Worm (Caenorhabditis elegans) whole organism, L1 larva: ENCODE measurements around the gene ZK896.1.
A peak's percentile ranks its signal among the peaks of the same experiment; 100 is the strongest.

ENCODE experiments used
- C16A3.4 ChIP-seq: fragments of 150-350 bp; optimal IDR thresholded peaks from 2 replicates; lab custom pipeline; 2014; ENCODE audit warnings: missing biosample characterization, missing genetic modification characterization
- C34B4.2 ChIP-seq: sonication (generic microtip); optimal IDR thresholded peaks from 2 replicates; lab custom pipeline; 2017; ENCODE audit warnings: mild to moderate bottlenecking, missing genetic modification characterization, missing compliant biosample characterization
- F16B12.6 ChIP-seq: fragments of 150-350 bp; optimal IDR thresholded peaks from 2 replicates; lab custom pipeline; 2014; ENCODE audit warnings: missing biosample characterization, missing genetic modification characterization
- Y116A8C.19 ChIP-seq: sonication (generic microtip); optimal IDR thresholded peaks from 2 replicates; lab custom pipeline; 2016; ENCODE audit warnings: missing compliant biosample characterization, missing genetic modification characterization, borderline replicate concordance
- ceh-63 ChIP-seq: fragments of 200-800 bp; sonication (Bioruptor generic); optimal IDR thresholded peaks from 2 replicates; lab custom pipeline; 2018; ENCODE audit warnings: mild to moderate bottlenecking, missing genetic modification characterization, missing compliant biosample characterization
- ceh-8 ChIP-seq: fragments of 200-800 bp; sonication (Bioruptor generic); optimal IDR thresholded peaks from 2 replicates; lab custom pipeline; 2018; ENCODE audit warnings: mild to moderate bottlenecking, missing genetic modification characterization, moderate library complexity, missing compliant biosample characterization
- ceh-82 ChIP-seq, 3 experiments: fragments of 150-350 bp in 1 of 3; sonication (generic microtip) in 2 of 3; optimal IDR thresholded peaks; 2 replicates each; lab custom pipeline; 2014 to 2017; ENCODE audit warnings: missing biosample characterization in 3 of 3, missing genetic modification characterization in 3 of 3
- efl-1 ChIP-seq, 4 experiments: fragments of 150-350 bp; optimal IDR thresholded peaks in 3 of 4; peaks in 1 of 4; 1 replicate in 1 of 4; 2 replicates in 3 of 4; lab custom pipeline; 2014; ENCODE audit warnings: missing biosample characterization in 2 of 4, missing genetic modification characterization in 2 of 4, missing genetic modification reagents in 2 of 4
- efl-3 ChIP-seq: fragments of 200-800 bp; sonication (Bioruptor generic); optimal IDR thresholded peaks from 2 replicates; lab custom pipeline; 2018; ENCODE audit warnings: mild to moderate bottlenecking, missing genetic modification characterization, missing compliant biosample characterization
- egl-13 ChIP-seq: sonication (generic microtip); optimal IDR thresholded peaks from 2 replicates; lab custom pipeline; 2016; ENCODE audit warnings: missing genotype, missing genetic modification reagents, missing genetic modification characterization, missing compliant biosample characterization
- egl-27 ChIP-seq, 2 experiments: fragments of 150-350 bp in 1 of 2; sonication (generic microtip); optimal IDR thresholded peaks; 3 replicates each; lab custom pipeline; 2017 to 2018; ENCODE audit warnings: missing biosample characterization in 2 of 2, missing genetic modification characterization in 2 of 2, missing genetic modification reagents in 2 of 2
- elt-2 ChIP-seq: sonication (generic microtip); optimal IDR thresholded peaks from 2 replicates; lab custom pipeline; 2016; ENCODE audit warnings: missing genetic modification characterization, mild to moderate bottlenecking, inconsistent platforms, missing compliant biosample characterization, missing genetic modification reagents
- elt-3 ChIP-seq, 6 experiments: fragments of 150-350 bp in 1 of 6; sonication (generic microtip); optimal IDR thresholded peaks; 2 replicates each; lab custom pipeline; 2017 to 2018; ENCODE audit warnings: missing biosample characterization in 6 of 6, missing genetic modification characterization in 6 of 6, inconsistent platforms in 1 of 6
- fkh-4 ChIP-seq: sonication (generic microtip); optimal IDR thresholded peaks from 2 replicates; lab custom pipeline; 2016; ENCODE audit warnings: missing compliant biosample characterization, missing genetic modification characterization, borderline replicate concordance
- fkh-8 ChIP-seq: sonication (generic microtip); optimal IDR thresholded peaks from 2 replicates; lab custom pipeline; 2016; ENCODE audit warnings: mild to moderate bottlenecking, missing genetic modification characterization, missing compliant biosample characterization
- fos-1 ChIP-seq: fragments of 150-350 bp; optimal IDR thresholded peaks from 2 replicates; lab custom pipeline; 2014; ENCODE audit warnings: missing biosample characterization, missing genetic modification characterization
- grh-1 ChIP-seq: fragments of 200-800 bp; sonication (Bioruptor generic); IDR thresholded peaks from 2 replicates; pipeline ENCODE4 v1.3.6; 2022; ENCODE audit warnings: missing genetic modification reagents, missing genetic modification characterization, missing compliant biosample characterization
- hlh-17 ChIP-seq: fragments of 200-800 bp; sonication (Bioruptor generic); optimal IDR thresholded peaks from 2 replicates; lab custom pipeline; 2018; ENCODE audit warnings: missing genetic modification characterization, mild to moderate bottlenecking, missing compliant biosample characterization, moderate library complexity, borderline replicate concordance
- hlh-4 ChIP-seq: sonication (generic microtip); optimal IDR thresholded peaks from 2 replicates; lab custom pipeline; 2016; ENCODE audit warnings: mild to moderate bottlenecking, missing genetic modification characterization, missing compliant biosample characterization
- isw-1 ChIP-seq: fragments of 200-800 bp; sonication (Bioruptor generic); IDR thresholded peaks from 2 replicates; pipeline ENCODE4 v1.3.6; 2022; ENCODE audit warnings: missing genetic modification characterization, missing compliant biosample characterization
- lin-14 ChIP-seq: fragments of 200-800 bp; sonication (Bioruptor generic); optimal IDR thresholded peaks from 2 replicates; lab custom pipeline; 2018; ENCODE audit warnings: mild to moderate bottlenecking, missing genetic modification characterization, moderate library complexity, missing compliant biosample characterization
- lin-15B ChIP-seq: fragments of 150-350 bp; sonication (generic microtip); optimal IDR thresholded peaks from 3 replicates; lab custom pipeline; 2014; ENCODE audit warnings: missing biosample characterization, missing genetic modification characterization
- lin-35 ChIP-seq, 2 experiments: fragments of 150-350 bp; optimal IDR thresholded peaks; 2 replicates each; lab custom pipeline; 2014; ENCODE audit warnings: missing biosample characterization in 2 of 2, missing genetic modification characterization in 2 of 2, missing genetic modification reagents in 2 of 2
- lsy-2 ChIP-seq, 2 experiments: fragments of 150-350 bp; optimal IDR thresholded peaks; 2 replicates each; lab custom pipeline; 2014; ENCODE audit warnings: missing biosample characterization in 2 of 2, missing genetic modification characterization in 2 of 2
- mab-9 ChIP-seq: fragments of 200-800 bp; sonication (Bioruptor generic); IDR thresholded peaks from 2 replicates; pipeline ENCODE4 v1.3.6; 2022; ENCODE audit warnings: missing genetic modification reagents, missing genetic modification characterization, missing compliant biosample characterization
- mep-1 ChIP-seq: fragments of 150-350 bp; optimal IDR thresholded peaks from 2 replicates; lab custom pipeline; 2014; ENCODE audit warnings: missing biosample characterization, missing genetic modification characterization
- nhr-11 ChIP-seq: fragments of 150-350 bp; optimal IDR thresholded peaks from 2 replicates; lab custom pipeline; 2014; ENCODE audit warnings: missing biosample characterization, missing genetic modification characterization
- nhr-12 ChIP-seq: sonication (generic microtip); optimal IDR thresholded peaks from 2 replicates; lab custom pipeline; 2017; ENCODE audit warnings: missing biosample characterization, missing genetic modification characterization
- nhr-20 ChIP-seq: sonication (generic microtip); optimal IDR thresholded peaks from 2 replicates; lab custom pipeline; 2016; ENCODE audit warnings: mild to moderate bottlenecking, missing genetic modification characterization, missing compliant biosample characterization
- nhr-47 ChIP-seq: sonication (generic microtip); optimal IDR thresholded peaks from 2 replicates; lab custom pipeline; 2016; ENCODE audit warnings: mild to moderate bottlenecking, missing genetic modification characterization, moderate library complexity, missing compliant biosample characterization
- nhr-71 ChIP-seq: sonication (generic microtip); optimal IDR thresholded peaks from 2 replicates; lab custom pipeline; 2016; ENCODE audit warnings: mild to moderate bottlenecking, missing genetic modification characterization, moderate library complexity, missing compliant biosample characterization
- nhr-77 ChIP-seq: fragments of 150-350 bp; optimal IDR thresholded peaks from 2 replicates; lab custom pipeline; 2014; ENCODE audit warnings: missing biosample characterization, missing genetic modification characterization
- nhr-84 ChIP-seq: sonication (generic microtip); optimal IDR thresholded peaks from 2 replicates; lab custom pipeline; 2017; ENCODE audit warnings: missing biosample characterization, missing genetic modification characterization
- nhr-85 ChIP-seq: sonication (generic microtip); peaks from one replicate; lab custom pipeline; 2016; ENCODE audit warnings: missing genetic modification characterization, inconsistent platforms, missing compliant biosample characterization
- pax-3 ChIP-seq: fragments of 200-800 bp; sonication (Bioruptor generic); optimal IDR thresholded peaks from 2 replicates; lab custom pipeline; 2018; ENCODE audit warnings: mild to moderate bottlenecking, missing genetic modification characterization, moderate library complexity, missing compliant biosample characterization
- snu-23 ChIP-seq: sonication (generic microtip); optimal IDR thresholded peaks from 2 replicates; lab custom pipeline; 2016; ENCODE audit warnings: missing genetic modification characterization, missing compliant biosample characterization
- sptf-1 ChIP-seq: fragments of 150-350 bp; optimal IDR thresholded peaks from 2 replicates; lab custom pipeline; 2014; ENCODE audit warnings: missing biosample characterization, missing genetic modification characterization
- sup-37 ChIP-seq: fragments of 200-800 bp; sonication (Bioruptor generic); optimal IDR thresholded peaks from 2 replicates; lab custom pipeline; 2018; ENCODE audit warnings: mild to moderate bottlenecking, missing genetic modification characterization, missing compliant biosample characterization
- swsn-7 ChIP-seq: sonication (generic microtip); optimal IDR thresholded peaks from 2 replicates; lab custom pipeline; 2016; ENCODE audit warnings: missing genetic modification characterization, missing compliant biosample characterization
- tbx-2 ChIP-seq: sonication (generic microtip); optimal IDR thresholded peaks from 2 replicates; lab custom pipeline; 2016; ENCODE audit warnings: missing genetic modification characterization, missing compliant biosample characterization
- tlp-1 ChIP-seq: fragments of 150-350 bp; optimal IDR thresholded peaks from 2 replicates; lab custom pipeline; 2014; ENCODE audit warnings: missing biosample characterization, missing genetic modification characterization
- unc-30 ChIP-seq: sonication (generic microtip); optimal IDR thresholded peaks from 2 replicates; lab custom pipeline; 2017; ENCODE audit warnings: missing biosample characterization, missing genetic modification characterization
- unc-86 ChIP-seq: sonication (generic microtip); optimal IDR thresholded peaks from 2 replicates; lab custom pipeline; 2016; ENCODE audit warnings: missing genetic modification characterization, missing compliant biosample characterization
- vab-15 ChIP-seq: sonication (generic microtip); optimal IDR thresholded peaks from 2 replicates; lab custom pipeline; 2017; ENCODE audit warnings: missing genotype, mild to moderate bottlenecking, missing genetic modification characterization, missing compliant biosample characterization
- xbp-1 ChIP-seq: sonication (generic microtip); optimal IDR thresholded peaks from 2 replicates; lab custom pipeline; 2016; ENCODE audit warnings: missing genetic modification characterization, missing compliant biosample characterization
- zip-4 ChIP-seq: fragments of 200-800 bp; sonication (Bioruptor generic); optimal IDR thresholded peaks from 2 replicates; lab custom pipeline; 2018; ENCODE audit warnings: mild to moderate bottlenecking, missing genetic modification characterization, moderate library complexity, missing compliant biosample characterization

The ZK896.1 gene

ce11 chrIV:12845596-12845995, 29.6 kb downstream of the ZK896.1 start, which contains the start of gene txt-19:
Gene txt-19 (plus strand): TSS chrIV:12845899.
- peak in 1 of 2 experiments; percentile 31 for TF ChIP-seq lin-35 (GFP tag; optimal IDR thresholded peaks at IDR 0.05; lab: Kevin White, UChicago)
- TF ChIP-seq nhr-47 (tag; lab: Kevin White, UChicago): peak; percentile 21
- TF ChIP-seq elt-2 (tag; lab: Kevin White, UChicago): no peak
- TF ChIP-seq efl-1 (optimal IDR thresholded peaks at IDR 0.05; lab: Kevin White, UChicago): peak; percentile 6 to 14
- TF ChIP-seq efl-1 (GFP tag; optimal IDR thresholded peaks at IDR 0.05 in 1 of 2; lab: Kevin White, UChicago): no peak
- TF ChIP-seq ceh-82 (tag; optimal IDR thresholded peaks at IDR 0.05; lab: Kevin White, UChicago): peak in 1 of 3 experiments; percentile 33
- peak; percentile 46 for TF ChIP-seq fkh-8 (tag; lab: Kevin White, UChicago)
- TF ChIP-seq nhr-71: peak; percentile 31
- no peak for TF ChIP-seq C34B4.2 (tag; lab: Kevin White, UChicago)
- peak; percentile 20 for TF ChIP-seq unc-86 (tag; lab: Kevin White, UChicago)
- TF ChIP-seq lsy-2 (tag; optimal IDR thresholded peaks at IDR 0.05; lab: Kevin White, UChicago): peak in 1 of 2 experiments; percentile 39
- TF ChIP-seq lin-14: peak; percentile 70
- TF ChIP-seq lin-15B (tag; lab: Kevin White, UChicago): no peak
- TF ChIP-seq tbx-2 (tag; lab: Kevin White, UChicago): peak; percentile 11
- TF ChIP-seq tlp-1 (tag; lab: Kevin White, UChicago): no peak

ce11 chrIV:12842895-12843294, 32.3 kb downstream of the ZK896.1 start:
- TF ChIP-seq mab-9 (GFP tag; lab: Robert Waterston, UW): no peak
- TF ChIP-seq nhr-11 (tag; lab: Kevin White, UChicago): peak; percentile 1
- TF ChIP-seq lin-35 (GFP tag; optimal IDR thresholded peaks at IDR 0.05; lab: Kevin White, UChicago): no peak
- no peak for TF ChIP-seq C16A3.4 (tag; lab: Kevin White, UChicago)
- TF ChIP-seq swsn-7 (tag; lab: Kevin White, UChicago): peak; percentile 18
- no peak for TF ChIP-seq lin-15B (tag; lab: Kevin White, UChicago)
- TF ChIP-seq sptf-1 (tag; lab: Kevin White, UChicago): no peak
- peak; percentile 8 for TF ChIP-seq vab-15 (tag; lab: Kevin White, UChicago)
- TF ChIP-seq fkh-4 (tag; lab: Kevin White, UChicago): no peak
- TF ChIP-seq efl-3: no peak
- no peak for TF ChIP-seq hlh-17 (GFP tag; lab: Kevin White, UChicago)
- TF ChIP-seq nhr-12 (tag; lab: Kevin White, UChicago): no peak
- no peak for TF ChIP-seq nhr-84 (tag; lab: Kevin White, UChicago)
- TF ChIP-seq tbx-2 (tag; lab: Kevin White, UChicago): peak; percentile 25
- peak; percentile 42 for TF ChIP-seq nhr-71
- peak; percentile 69 for TF ChIP-seq lin-14
- TF ChIP-seq lsy-2 (tag; optimal IDR thresholded peaks at IDR 0.05; lab: Kevin White, UChicago): peak in 1 of 2 experiments; percentile 24
- no peak for TF ChIP-seq egl-27 (tag; optimal IDR thresholded peaks at IDR 0.05; lab: Kevin White, UChicago)
- TF ChIP-seq snu-23 (GFP tag; lab: Kevin White, UChicago): peak; percentile 2
- TF ChIP-seq F16B12.6 (tag; lab: Kevin White, UChicago): no peak
- TF ChIP-seq nhr-77: no peak
- no peak for TF ChIP-seq egl-13 (tag; lab: Kevin White, UChicago)
- no peak for TF ChIP-seq grh-1 (GFP tag; lab: Robert Waterston, UW)
- no peak for TF ChIP-seq unc-86 (tag; lab: Kevin White, UChicago)
- TF ChIP-seq Y116A8C.19 (tag; lab: Kevin White, UChicago): no peak
- TF ChIP-seq pax-3 (tag; lab: Kevin White, UChicago): no peak
- no peak for TF ChIP-seq xbp-1
- TF ChIP-seq zip-4: no peak
- no peak for TF ChIP-seq sup-37 (GFP tag; lab: Kevin White, UChicago)
- peak; percentile 3 for TF ChIP-seq nhr-20 (tag; lab: Kevin White, UChicago)
- no peak for TF ChIP-seq isw-1
- TF ChIP-seq efl-1 (optimal IDR thresholded peaks at IDR 0.05; lab: Kevin White, UChicago): no peak
- TF ChIP-seq efl-1 (GFP tag; optimal IDR thresholded peaks at IDR 0.05 in 1 of 2; lab: Kevin White, UChicago): peak in 1 of 2 experiments; percentile 75
- no peak for TF ChIP-seq nhr-85 (tag; lab: Kevin White, UChicago)
- TF ChIP-seq fos-1 (tag; lab: Kevin White, UChicago): no peak
- no peak for TF ChIP-seq ceh-82 (tag; optimal IDR thresholded peaks at IDR 0.05; lab: Kevin White, UChicago)
- TF ChIP-seq mep-1 (tag; lab: Kevin White, UChicago): no peak
- TF ChIP-seq elt-3 (tag; optimal IDR thresholded peaks at IDR 0.05; lab: Kevin White, UChicago): no peak
- TF ChIP-seq ceh-63: peak; percentile 53
- no peak for TF ChIP-seq unc-30 (tag; lab: Kevin White, UChicago)
- TF ChIP-seq ceh-8 (GFP tag; lab: Kevin White, UChicago): no peak
- TF ChIP-seq hlh-4: no peak
